Fruit fly (Drosophila melanogaster) whole organism, larva: ENCODE results near the gene Blos3.

Source experiments
- noc ChIP-seq: fragments of 200-800 bp; sonication (Bioruptor generic); optimal IDR thresholded peaks from 3 replicates; lab custom pipeline; 2019; ENCODE audit warnings: missing biosample characterization, mild to moderate bottlenecking, missing genetic modification characterization, moderate library complexity

The Blos3 gene

DNA sequence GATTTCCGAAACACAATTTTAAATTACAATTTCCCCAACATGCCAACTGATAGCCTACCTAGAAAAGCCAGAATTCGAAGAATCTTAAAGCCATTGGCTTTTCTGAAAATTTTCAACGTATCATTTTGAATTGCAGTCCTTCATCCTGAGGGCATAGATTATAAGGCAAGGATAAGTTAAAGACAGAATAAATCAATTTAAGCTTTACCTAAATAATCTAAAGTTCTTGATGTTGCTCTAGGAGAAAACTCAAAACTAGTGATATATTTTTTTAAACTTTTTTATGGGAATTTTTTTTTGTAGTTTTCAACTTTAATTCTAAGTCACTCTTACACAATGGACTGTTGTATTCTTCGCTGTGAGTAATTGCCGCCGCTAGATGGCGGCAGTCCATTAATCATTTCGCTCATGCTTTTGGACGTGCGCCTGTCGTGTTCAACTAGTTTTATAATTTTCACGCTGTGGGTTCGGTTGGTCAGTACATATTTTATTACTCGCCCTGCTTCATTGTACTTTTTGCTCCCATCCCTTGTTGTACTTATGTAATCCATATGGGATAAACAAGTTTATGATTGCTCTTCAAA, 44.2 kb downstream of the Blos3 start, which contains the start of gene COX6AL2:
COX6AL2 (minus strand) TSS at position 51 of the 584 bp plus-strand sequence.
- no peak for TF ChIP-seq noc (tag; lab: Kevin White, UChicago)

DNA sequence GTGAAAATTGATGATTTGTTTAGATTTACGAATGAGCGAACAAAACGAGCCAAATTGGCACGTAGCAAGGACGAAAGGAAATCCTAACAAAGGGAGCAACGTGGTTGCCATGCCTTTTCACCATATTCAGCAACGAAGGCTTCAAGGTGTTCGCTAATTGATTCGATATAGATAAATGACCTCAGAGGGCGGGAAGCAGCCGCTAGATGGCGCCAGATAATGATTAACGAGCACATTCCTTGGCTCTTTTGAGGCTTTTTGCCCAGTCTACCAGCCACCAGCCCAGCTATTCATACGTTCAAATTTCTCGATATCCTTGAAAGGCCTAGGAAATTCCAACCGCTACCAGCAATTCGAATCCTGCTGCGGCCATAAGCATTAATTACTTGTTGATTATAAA, 46.4 kb downstream of the Blos3 start:
- no peak for TF ChIP-seq noc (tag; lab: Kevin White, UChicago)

DNA sequence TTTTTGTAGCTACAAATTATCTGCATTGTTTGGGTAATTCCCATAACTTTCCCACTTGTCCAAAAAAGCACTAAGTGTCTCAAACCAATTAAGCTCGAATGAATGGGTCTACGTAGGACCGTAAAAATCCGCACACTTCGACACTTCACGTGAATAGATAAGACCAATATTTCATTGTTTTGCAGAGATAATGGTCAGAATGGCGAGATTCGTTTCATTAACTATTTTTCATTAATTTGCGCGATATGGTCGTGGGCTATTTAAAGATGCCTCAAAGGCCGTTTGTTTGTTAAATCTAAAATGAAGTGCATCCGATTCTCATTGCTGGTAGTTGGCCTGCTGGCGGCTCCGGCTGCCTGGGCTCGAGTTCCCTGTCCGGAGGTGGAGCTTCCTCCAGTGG, 47.3 kb downstream of the Blos3 start, which contains the start of gene CG6839:
CG6839 (plus strand) TSS at position 301 of the 400 bp plus-strand sequence.
- no peak for TF ChIP-seq noc (tag; lab: Kevin White, UChicago)

DNA sequence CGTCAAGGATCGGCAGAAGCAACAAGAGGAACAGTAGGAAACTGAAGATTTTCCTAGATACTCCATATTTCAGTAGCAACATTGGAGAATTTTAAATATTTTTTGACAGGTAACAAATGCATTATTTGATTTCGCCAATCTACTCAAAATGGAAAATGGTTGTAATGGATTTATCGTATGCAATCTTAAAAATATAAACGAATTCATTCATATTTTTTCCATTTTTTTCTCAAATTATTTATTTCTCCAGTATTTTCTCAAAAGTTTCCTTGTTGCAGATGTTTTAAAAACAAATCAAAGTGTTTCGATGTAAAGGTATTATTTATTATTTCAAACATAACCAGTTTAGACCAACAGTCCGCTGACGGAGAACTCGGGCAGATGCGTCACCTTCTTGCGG, 50.2 kb downstream of the Blos3 start, which contains the start of gene CG18223:
CG18223 (minus strand) TSS at position 101 of the 400 bp plus-strand sequence.
- no peak for TF ChIP-seq noc (tag; lab: Kevin White, UChicago)
